Worm (Caenorhabditis elegans): ENCODE data around the gene skr-15.

ce11 chrII:3827801-3828200 is 3.8 kb downstream of the skr-15 start, which contains the start of gene F54D10.8:
- TF ChIP-seq nhr-77 (tag; optimal IDR thresholded peaks at IDR 0.05) = no peak
- no peak for TF ChIP-seq ceh-82 (tag; optimal IDR thresholded peaks at IDR 0.05)
- no peak for TF ChIP-seq lin-39 (tag; optimal IDR thresholded peaks at IDR 0.05)
- TF ChIP-seq nhr-11 (tag; optimal IDR thresholded peaks at IDR 0.05) = no peak
